Worm (Caenorhabditis elegans): Measurements from ENCODE around the gene C33D9.3.
A peak's percentile ranks its signal among the peaks of the same experiment; 100 is the strongest.

The C33D9.3 gene

DNA sequence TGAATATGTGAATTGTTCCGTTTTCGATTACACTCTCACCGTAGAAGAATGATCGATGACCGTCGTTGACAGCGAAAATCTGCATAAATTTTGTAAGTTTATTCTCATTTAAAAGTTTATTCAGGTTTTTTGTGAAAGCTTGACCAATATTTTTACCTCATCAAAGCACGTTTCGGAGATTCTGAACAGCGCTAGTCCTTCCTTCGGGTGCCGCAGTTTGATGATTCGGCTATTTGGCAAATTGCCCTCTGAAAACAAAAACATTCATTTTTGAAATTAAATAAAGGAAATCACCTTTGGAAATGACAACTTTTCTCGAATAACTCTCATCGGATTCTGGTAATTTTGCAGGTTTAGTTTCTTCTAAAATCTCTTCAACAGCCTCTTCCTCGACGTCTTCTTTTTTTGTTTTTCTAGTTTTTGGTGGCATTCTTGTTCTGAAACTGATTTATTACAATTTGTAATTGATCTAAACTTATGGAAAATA lies 51.7 kb downstream of the C33D9.3 start, which contains the start of gene F21D5.6 (continued):
- no peak for TF ChIP-seq daf-16 (GFP tag; optimal IDR thresholded peaks at IDR 0.05)
- peak; percentile 27 for TF ChIP-seq daf-16 (tag; optimal IDR thresholded peaks at IDR 0.05)
- TF ChIP-seq nhr-102 (tag; optimal IDR thresholded peaks at IDR 0.05): no peak
- TF ChIP-seq ZK546.5 (tag; optimal IDR thresholded peaks at IDR 0.05): no peak
- no peak for TF ChIP-seq dmd-9 (GFP tag; IDR thresholded peaks at IDR 0.05)
- peak; percentile 30; the same call in 1 of the 2 replicates for TF ChIP-seq lin-38 (GFP tag; IDR thresholded peaks at IDR 0.05)
- no peak for TF ChIP-seq zip-11 (GFP tag; IDR thresholded peaks at IDR 0.05)
- TF ChIP-seq unc-130 (GFP tag; optimal IDR thresholded peaks at IDR 0.05): no peak
- TF ChIP-seq aha-1 (tag): peak; percentile 65
- no peak for TF ChIP-seq duxl-1 (tag; optimal IDR thresholded peaks at IDR 0.05; ENCODE audit: poor library complexity)
